Worm (Caenorhabditis elegans) whole organism, young adult: ENCODE data around the gene F42C5.4.
A peak's percentile ranks its signal among the peaks of the same experiment; 100 is the strongest.

Experiments
- C17E4.6 ChIP-seq: fragments of 200-800 bp; sonication (Bioruptor generic); IDR thresholded peaks from 2 replicates; pipeline ENCODE4 v1.3.6; 2022; ENCODE audit warnings: missing genetic modification reagents, missing genetic modification characterization, missing compliant biosample characterization
- F22D6.2 ChIP-seq: sonication (generic microtip); optimal IDR thresholded peaks from 2 replicates; lab custom pipeline; 2016; ENCODE audit warnings: mild to moderate bottlenecking, missing genetic modification characterization, missing compliant biosample characterization
- F33H1.4 ChIP-seq: fragments of 200-800 bp; sonication (Bioruptor generic); IDR thresholded peaks from 2 replicates; pipeline ENCODE4 v1.3.6; 2022; ENCODE audit warnings: missing genetic modification reagents, missing genetic modification characterization, missing compliant biosample characterization
- K11D2.4 ChIP-seq: fragments of 200-800 bp; sonication (Bioruptor generic); IDR thresholded peaks from 2 replicates; pipeline ENCODE4 v1.3.6; 2022; ENCODE audit warnings: missing genetic modification reagents, missing genetic modification characterization, missing compliant biosample characterization
- Y53G8AR.9 ChIP-seq: fragments of 200-800 bp; sonication (Bioruptor generic); conservative IDR thresholded peaks from 2 replicates; pipeline ENCODE4 v1.3.6; 2022; ENCODE audit warnings: missing genetic modification reagents, missing genetic modification characterization, missing compliant biosample characterization
- Y95B8A.8 ChIP-seq: fragments of 200-800 bp; sonication (Bioruptor generic); IDR thresholded peaks from 2 replicates; pipeline ENCODE4 v1.3.6; 2022; ENCODE audit warnings: missing genetic modification reagents, missing genetic modification characterization, missing compliant biosample characterization
- ZK185.1 ChIP-seq: sonication (generic microtip); optimal IDR thresholded peaks from 2 replicates; lab custom pipeline; 2016; ENCODE audit warnings: mild to moderate bottlenecking, missing genetic modification characterization, missing compliant biosample characterization; ENCODE audit not compliant: poor library complexity, severe bottlenecking
- attf-6 ChIP-seq: fragments of 200-800 bp; sonication (Bioruptor generic); IDR thresholded peaks from 2 replicates; pipeline ENCODE4 v1.3.6; 2022; ENCODE audit warnings: missing genetic modification reagents, missing genetic modification characterization, missing compliant biosample characterization
- bed-1 ChIP-seq: fragments of 200-800 bp; sonication (Bioruptor generic); IDR thresholded peaks from 2 replicates; pipeline ENCODE4 v1.3.6; 2022; ENCODE audit warnings: missing genetic modification reagents, missing genetic modification characterization, missing compliant biosample characterization
- bed-2 ChIP-seq: fragments of 200-800 bp; sonication (Bioruptor generic); IDR thresholded peaks from 2 replicates; pipeline ENCODE4 v1.3.6; 2022; ENCODE audit warnings: missing genetic modification reagents, missing genetic modification characterization, missing compliant biosample characterization
- ccch-3 ChIP-seq: fragments of 200-800 bp; sonication (Bioruptor generic); optimal IDR thresholded peaks from 2 replicates; lab custom pipeline; 2018; ENCODE audit warnings: mild to moderate bottlenecking, missing genetic modification characterization, missing compliant biosample characterization
- ceh-100 ChIP-seq: fragments of 200-800 bp; sonication (Bioruptor generic); IDR thresholded peaks from 2 replicates; pipeline ENCODE4 v1.3.6; 2022; ENCODE audit warnings: missing genetic modification reagents, missing genetic modification characterization, missing compliant biosample characterization
- ceh-79 ChIP-seq: sonication (generic microtip); optimal IDR thresholded peaks from 2 replicates; lab custom pipeline; 2017; ENCODE audit warnings: mild to moderate bottlenecking, missing genetic modification characterization, missing compliant biosample characterization
- die-1 ChIP-seq: sonication (generic microtip); optimal IDR thresholded peaks from 2 replicates; lab custom pipeline; 2016; ENCODE audit warnings: missing genotype, mild to moderate bottlenecking, missing genetic modification characterization, missing compliant biosample characterization
- dpl-1 ChIP-seq: fragments of 150-350 bp; optimal IDR thresholded peaks from 2 replicates; lab custom pipeline; 2014; ENCODE audit warnings: missing biosample characterization, missing genetic modification reagents, missing genetic modification characterization
- ekl-4 ChIP-seq: fragments of 200-800 bp; sonication (Bioruptor generic); IDR thresholded peaks from 2 replicates; pipeline ENCODE4 v1.3.6; 2022; ENCODE audit warnings: missing genetic modification reagents, missing genetic modification characterization, missing compliant biosample characterization
- ets-4 ChIP-seq: fragments of 200-800 bp; sonication (Bioruptor generic); optimal IDR thresholded peaks from 2 replicates; lab custom pipeline; 2018; ENCODE audit warnings: mild to moderate bottlenecking, missing genetic modification characterization, missing compliant biosample characterization
- gei-17 ChIP-seq: fragments of 200-800 bp; sonication (Bioruptor generic); optimal IDR thresholded peaks from 2 replicates; lab custom pipeline; 2018; ENCODE audit warnings: mild to moderate bottlenecking, missing genetic modification characterization, missing compliant biosample characterization
- hlh-12 ChIP-seq: sonication (generic microtip); optimal IDR thresholded peaks from 2 replicates; lab custom pipeline; 2016; ENCODE audit warnings: missing genetic modification characterization, missing compliant biosample characterization
- let-607 ChIP-seq, 2 experiments: fragments of 200-800 bp in 1 of 2; sonication (Bioruptor generic) in 1 of 2; sonication (generic microtip) in 1 of 2; optimal IDR thresholded peaks; 2 replicates each; lab custom pipeline; 2016 to 2018; ENCODE audit warnings: mild to moderate bottlenecking in 2 of 2, missing compliant biosample characterization in 2 of 2, missing genetic modification characterization in 2 of 2, moderate library complexity in 2 of 2, missing genotype in 1 of 2
- lin-35 ChIP-seq, 3 experiments: fragments of 150-350 bp in 2 of 3; sonication (generic microtip) in 1 of 3; optimal IDR thresholded peaks; 2 replicates each; lab custom pipeline; 2014 to 2018; ENCODE audit warnings: missing biosample characterization in 3 of 3, missing genetic modification characterization in 3 of 3, missing genetic modification reagents in 3 of 3
- lin-40 ChIP-seq: sonication (generic microtip); optimal IDR thresholded peaks from 2 replicates; lab custom pipeline; 2016; ENCODE audit warnings: missing genetic modification characterization, mild to moderate bottlenecking, missing compliant biosample characterization, missing genotype, missing genetic modification reagents
- lin-54 ChIP-seq: fragments of 200-800 bp; sonication (Bioruptor generic); optimal IDR thresholded peaks from 2 replicates; lab custom pipeline; 2018; ENCODE audit warnings: mild to moderate bottlenecking, missing genetic modification characterization, missing compliant biosample characterization
- lsl-1 ChIP-seq: fragments of 200-800 bp; sonication (Bioruptor generic); optimal IDR thresholded peaks from 2 replicates; lab custom pipeline; 2018; ENCODE audit warnings: mild to moderate bottlenecking, missing genetic modification characterization, moderate library complexity, missing compliant biosample characterization
- lsy-27 ChIP-seq: sonication (generic microtip); optimal IDR thresholded peaks from 2 replicates; lab custom pipeline; 2017; ENCODE audit warnings: missing genetic modification characterization, mild to moderate bottlenecking, missing compliant biosample characterization, antibody characterized with exemption, missing genotype, borderline replicate concordance; ENCODE audit not compliant: insufficient read depth
- madf-3 ChIP-seq: fragments of 200-800 bp; sonication (Bioruptor generic); IDR thresholded peaks from 2 replicates; pipeline ENCODE4 v1.3.6; 2022; ENCODE audit warnings: missing genetic modification reagents, missing genetic modification characterization, missing compliant biosample characterization
- madf-6 ChIP-seq: fragments of 200-800 bp; sonication (Bioruptor generic); IDR thresholded peaks from 2 replicates; pipeline ENCODE4 v1.3.6; 2022; ENCODE audit warnings: missing genetic modification reagents, missing genetic modification characterization, missing compliant biosample characterization
- mes-4 ChIP-seq: sonication (generic microtip); optimal IDR thresholded peaks from 2 replicates; lab custom pipeline; 2016; ENCODE audit warnings: missing genotype, missing genetic modification characterization, missing compliant biosample characterization
- mxl-1 ChIP-seq: sonication (generic microtip); optimal IDR thresholded peaks from 2 replicates; lab custom pipeline; 2016; ENCODE audit warnings: missing genetic modification characterization, missing compliant biosample characterization
- nfya-2 ChIP-seq: fragments of 200-800 bp; sonication (Bioruptor generic); IDR thresholded peaks from 2 replicates; pipeline ENCODE4 v1.3.6; 2022; ENCODE audit warnings: missing genetic modification reagents, missing genetic modification characterization, missing compliant biosample characterization
- nfyb-1 ChIP-seq: fragments of 200-800 bp; sonication (Bioruptor generic); IDR thresholded peaks from 2 replicates; pipeline ENCODE4 v1.3.6; 2022; ENCODE audit warnings: missing genetic modification reagents, missing genetic modification characterization, missing compliant biosample characterization
- nhr-120 ChIP-seq: fragments of 200-800 bp; sonication (Bioruptor generic); IDR thresholded peaks from 2 replicates; pipeline ENCODE4 v1.3.6; 2022; ENCODE audit warnings: missing genetic modification characterization, missing compliant biosample characterization
- nhr-179 ChIP-seq: sonication (generic microtip); optimal IDR thresholded peaks from 2 replicates; lab custom pipeline; 2016; ENCODE audit warnings: mild to moderate bottlenecking, missing genetic modification characterization, missing compliant biosample characterization
- nhr-90 ChIP-seq: sonication (generic microtip); optimal IDR thresholded peaks from 2 replicates; lab custom pipeline; 2016; ENCODE audit warnings: missing genotype, mild to moderate bottlenecking, missing genetic modification characterization, missing compliant biosample characterization
- rpc-1 ChIP-seq, 2 experiments: fragments of 150-350 bp in 1 of 2; sonication (generic microtip) in 1 of 2; optimal IDR thresholded peaks; 2 replicates each; lab custom pipeline; 2014 to 2018; ENCODE audit warnings: missing biosample characterization in 1 of 2, missing genetic modification characterization in 1 of 2, missing genetic modification reagents in 1 of 2, missing genotype in 1 of 2
- snpc-1.1 ChIP-seq: sonication (generic microtip); optimal IDR thresholded peaks from 2 replicates; lab custom pipeline; 2017; ENCODE audit warnings: missing genetic modification characterization, mild to moderate bottlenecking, missing compliant biosample characterization, antibody characterized with exemption, moderate library complexity, missing genotype, missing genetic modification reagents; ENCODE audit not compliant: insufficient read depth
- snpc-1.3 ChIP-seq: sonication (generic microtip); optimal IDR thresholded peaks from 2 replicates; lab custom pipeline; 2017; ENCODE audit warnings: missing genetic modification characterization, mild to moderate bottlenecking, missing compliant biosample characterization, antibody characterized with exemption, moderate library complexity, missing genotype, missing genetic modification reagents; ENCODE audit not compliant: insufficient read depth
- sptf-2 ChIP-seq: fragments of 200-800 bp; sonication (Bioruptor generic); optimal IDR thresholded peaks from 2 replicates; lab custom pipeline; 2018; ENCODE audit warnings: mild to moderate bottlenecking, missing genetic modification characterization, missing compliant biosample characterization
- tbx-9 ChIP-seq: sonication (generic microtip); optimal IDR thresholded peaks from 2 replicates; lab custom pipeline; 2016; ENCODE audit warnings: borderline replicate concordance, missing genetic modification characterization, inconsistent platforms, missing compliant biosample characterization
- unc-62 ChIP-seq: fragments of 150-350 bp; optimal IDR thresholded peaks from 2 replicates; lab custom pipeline; 2014; ENCODE audit warnings: missing biosample characterization, missing genetic modification reagents, missing genetic modification characterization
- zim-3 ChIP-seq: sonication (generic microtip); optimal IDR thresholded peaks from 2 replicates; lab custom pipeline; 2017; ENCODE audit warnings: mild to moderate bottlenecking, missing genetic modification characterization, moderate library complexity, missing compliant biosample characterization
- ztf-25 ChIP-seq: fragments of 200-800 bp; sonication (Bioruptor generic); IDR thresholded peaks from 2 replicates; pipeline ENCODE4 v1.3.6; 2022; ENCODE audit warnings: missing genetic modification reagents, missing genetic modification characterization, missing compliant biosample characterization
- ztf-26 ChIP-seq: sonication (generic microtip); optimal IDR thresholded peaks from 2 replicates; lab custom pipeline; 2017; ENCODE audit warnings: missing genetic modification characterization, missing compliant biosample characterization
- ztf-28 ChIP-seq: fragments of 200-800 bp; sonication (Bioruptor generic); IDR thresholded peaks from 2 replicates; pipeline ENCODE4 v1.3.6; 2022; ENCODE audit warnings: missing genetic modification reagents, missing genetic modification characterization, missing compliant biosample characterization

The F42C5.4 gene

ce11 chrIV:7323904-7324303 is 32.0 kb upstream of the F42C5.4 start:
- TF ChIP-seq die-1 (tag; lab: Kevin White, UChicago) (no peak), ekl-4 (GFP tag; lab: Robert Waterston, UW) (no peak), Y53G8AR.9 (no peak), sptf-2 (GFP tag; lab: Kevin White, UChicago) (no peak), attf-6 (GFP tag; lab: Robert Waterston, UW) (no peak), ztf-25 (GFP tag; lab: Robert Waterston, UW) (no peak), Y95B8A.8 (GFP tag; lab: Robert Waterston, UW) (no peak), lsy-27 (no peak), lin-35 (GFP tag; optimal IDR thresholded peaks at IDR 0.05; lab: Kevin White, UChicago) (no peak), ztf-26 (tag; lab: Kevin White, UChicago) (no peak), F33H1.4 (GFP tag; lab: Robert Waterston, UW) (no peak), unc-62 (GFP tag; lab: Kevin White, UChicago) (no peak), F22D6.2 (tag; lab: Kevin White, UChicago) (no peak)

DNA sequence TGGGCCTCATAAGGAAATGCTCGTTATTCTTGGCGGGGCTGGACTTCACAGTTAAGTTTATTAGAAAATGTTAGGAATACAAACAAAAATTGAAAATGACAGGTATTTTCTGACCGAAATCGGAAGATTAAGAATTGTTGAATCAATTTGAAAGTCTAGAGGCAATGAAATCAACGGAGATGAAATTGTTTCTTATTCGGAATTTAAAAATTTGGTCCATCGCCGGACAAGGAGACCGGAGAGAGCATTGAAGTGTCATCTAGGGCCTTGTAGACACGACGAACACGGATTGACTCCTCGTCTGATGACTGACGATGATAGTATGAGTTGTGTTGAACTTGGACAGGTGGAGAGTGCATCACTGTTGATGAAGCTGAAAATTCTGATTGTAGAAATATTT is 28.8 kb upstream of the F42C5.4 start:
- TF ChIP-seq tbx-9 (tag; lab: Kevin White, UChicago), result no peak
- no peak for TF ChIP-seq nhr-179
- TF ChIP-seq ztf-28 (GFP tag; lab: Robert Waterston, UW), result no peak
- TF ChIP-seq lsl-1 (GFP tag; lab: Kevin White, UChicago), result no peak
- no peak for TF ChIP-seq ceh-79 (tag; lab: Kevin White, UChicago)

DNA sequence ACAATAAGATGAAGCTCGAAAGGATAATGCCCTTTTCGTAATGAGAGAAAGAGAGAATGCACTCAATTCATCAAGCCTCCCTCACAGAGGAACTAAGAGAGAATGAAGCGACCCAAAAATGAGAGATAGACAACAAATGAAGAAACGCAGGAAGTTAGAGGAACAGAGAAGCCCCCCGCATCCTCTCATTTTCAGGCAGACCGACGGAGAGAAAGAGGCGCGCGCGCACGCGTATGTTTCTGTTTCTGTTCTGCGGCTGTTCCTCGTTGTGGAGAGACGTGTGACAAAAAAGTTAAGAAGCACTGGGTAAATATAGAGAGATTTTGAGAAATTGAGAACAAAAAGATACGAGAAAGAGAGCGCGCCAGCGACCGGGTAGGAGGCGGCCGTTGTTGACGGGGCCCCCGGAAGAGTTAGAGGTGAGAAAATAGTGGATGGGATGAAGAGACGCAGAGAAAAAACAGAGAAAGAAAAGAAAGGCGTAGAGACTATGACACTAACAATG is 28.1 kb upstream of the F42C5.4 start:
- TF ChIP-seq lin-54 (GFP tag; lab: Kevin White, UChicago), result peak; percentile 4
- TF ChIP-seq mxl-1 (tag; lab: Kevin White, UChicago), result no peak
- peak in 1 of 2 experiments; percentile 6 for TF ChIP-seq let-607 (tag; optimal IDR thresholded peaks at IDR 0.05; lab: Kevin White, UChicago)
- TF ChIP-seq ceh-79 (tag; lab: Kevin White, UChicago), result no peak
- TF ChIP-seq sptf-2 (GFP tag; lab: Kevin White, UChicago), result no peak
- TF ChIP-seq dpl-1 (GFP tag; lab: Kevin White, UChicago), result no peak
- TF ChIP-seq mes-4 (tag; lab: Kevin White, UChicago), result no peak
- TF ChIP-seq lin-35 (GFP tag; optimal IDR thresholded peaks at IDR 0.05; lab: Kevin White, UChicago), result peak in 1 of 3 experiments; percentile 57
- TF ChIP-seq nfya-2, result no peak
- TF ChIP-seq zim-3 (tag; lab: Kevin White, UChicago), result no peak
- peak; percentile 51 for TF ChIP-seq ZK185.1 (tag; lab: Kevin White, UChicago)
- no peak for TF ChIP-seq rpc-1 (optimal IDR thresholded peaks at IDR 0.05; lab: Kevin White, UChicago)
- no peak for TF ChIP-seq rpc-1 (tag; optimal IDR thresholded peaks at IDR 0.05; lab: Kevin White, UChicago)
- peak; percentile 80; the same call in 1 of the 2 replicates for TF ChIP-seq nfyb-1
- no peak for TF ChIP-seq lsl-1 (GFP tag; lab: Kevin White, UChicago)
- no peak for TF ChIP-seq bed-1 (GFP tag; lab: Robert Waterston, UW)
- no peak for TF ChIP-seq snpc-1.1
- peak; percentile 19 for TF ChIP-seq nhr-90 (tag; lab: Kevin White, UChicago)
- TF ChIP-seq hlh-12 (tag; lab: Kevin White, UChicago), result no peak
- peak; percentile 52 for TF ChIP-seq gei-17 (GFP tag; lab: Kevin White, UChicago)
- no peak for TF ChIP-seq ets-4
- 0 out of 2 replicates have a peak, but pooled peaks have one; percentile 19 for TF ChIP-seq madf-6
- no peak for TF ChIP-seq bed-2
- no peak for TF ChIP-seq madf-3
- TF ChIP-seq lin-40 (tag; lab: Kevin White, UChicago), result peak; percentile 87
- no peak for TF ChIP-seq snpc-1.3
- no peak for TF ChIP-seq C17E4.6 (GFP tag; lab: Robert Waterston, UW)
- no peak for TF ChIP-seq nhr-120
- no peak for TF ChIP-seq nhr-179
- TF ChIP-seq ccch-3, result no peak
- no peak for TF ChIP-seq K11D2.4 (GFP tag; lab: Robert Waterston, UW)
- TF ChIP-seq ceh-100 (GFP tag; lab: Robert Waterston, UW), result peak; percentile 33; the same call in 1 of the 2 replicates
